Fruit fly (Drosophila melanogaster): Measurements from ENCODE around the gene CG3078.

CG3078 gene

DNA sequence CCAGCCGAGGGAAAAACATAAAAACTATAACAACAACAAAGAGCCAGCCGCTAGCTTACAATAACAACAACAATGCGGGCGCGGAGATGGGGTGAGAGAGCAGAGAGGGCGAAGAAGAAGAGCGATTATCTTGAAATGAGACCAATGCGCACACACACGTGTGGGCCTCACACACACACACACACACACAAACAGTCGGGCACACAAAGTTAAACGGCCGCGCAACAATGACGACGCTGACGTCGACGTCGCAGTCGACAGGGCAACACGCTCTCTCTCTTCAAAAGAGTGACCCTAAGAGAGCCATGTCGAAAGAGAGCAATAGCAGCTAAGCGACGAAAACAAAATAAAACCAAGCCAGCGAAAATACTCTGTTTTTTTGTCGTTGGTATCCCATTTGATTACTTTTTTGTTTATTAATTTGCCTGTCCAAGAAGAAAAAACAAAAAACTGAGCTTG lies 46.2 kb upstream of the CG3078 start (continued):
- TF ChIP-seq CG6792 (GFP tag; optimal IDR thresholded peaks at IDR 0.05), result no peak
- TF ChIP-seq CG8119 (GFP tag; IDR thresholded peaks at IDR 0.05), result no peak
- TF ChIP-seq Eip75B (GFP tag; optimal IDR thresholded peaks at IDR 0.05), result no peak
- TF ChIP-seq CG4318 (GFP tag; optimal IDR thresholded peaks at IDR 0.05), result no peak
- no peak for TF ChIP-seq CG32006 (GFP tag; optimal IDR thresholded peaks at IDR 0.05)
- TF ChIP-seq Blimp-1 (GFP tag; optimal IDR thresholded peaks at IDR 0.05), result no peak
- no peak for TF ChIP-seq Gug (GFP tag; IDR thresholded peaks at IDR 0.05)
- no peak for TF ChIP-seq CG10631 (GFP tag; optimal IDR thresholded peaks at IDR 0.05)
- no peak for TF ChIP-seq esn (GFP tag; optimal IDR thresholded peaks at IDR 0.05)
- TF ChIP-seq CG9139 (GFP tag; optimal IDR thresholded peaks at IDR 0.05), result peak; percentile 44
- no peak for TF ChIP-seq CG11902 (GFP tag; optimal IDR thresholded peaks at IDR 0.05)
- no peak for TF ChIP-seq achi (GFP tag; optimal IDR thresholded peaks at IDR 0.05)
- TF ChIP-seq CG7368 (GFP tag; optimal IDR thresholded peaks at IDR 0.05), result no peak

DNA sequence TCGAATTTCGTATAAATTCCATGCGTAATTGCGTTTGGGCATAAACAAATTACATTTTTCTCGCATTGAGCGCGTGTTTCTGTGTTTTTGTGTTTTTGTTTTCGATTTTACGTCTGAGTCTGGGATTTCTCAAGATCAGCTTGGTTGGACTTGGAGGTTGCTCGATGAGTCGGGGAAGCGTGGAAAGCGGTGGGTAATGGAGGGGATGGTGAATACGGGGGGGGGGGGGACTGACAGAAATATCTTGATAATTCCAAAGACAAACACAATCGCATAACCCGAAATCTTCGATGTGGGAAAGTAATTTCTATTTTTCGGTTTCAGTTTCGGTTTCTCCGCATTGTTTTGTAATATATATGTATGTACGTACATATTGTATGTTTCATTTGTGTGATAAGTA lies 45.6 kb upstream of the CG3078 start:
- TF ChIP-seq CG11902 (GFP tag; optimal IDR thresholded peaks at IDR 0.05) (no peak), CG11294 (GFP tag; IDR thresholded peaks at IDR 0.05) (no peak)

DNA sequence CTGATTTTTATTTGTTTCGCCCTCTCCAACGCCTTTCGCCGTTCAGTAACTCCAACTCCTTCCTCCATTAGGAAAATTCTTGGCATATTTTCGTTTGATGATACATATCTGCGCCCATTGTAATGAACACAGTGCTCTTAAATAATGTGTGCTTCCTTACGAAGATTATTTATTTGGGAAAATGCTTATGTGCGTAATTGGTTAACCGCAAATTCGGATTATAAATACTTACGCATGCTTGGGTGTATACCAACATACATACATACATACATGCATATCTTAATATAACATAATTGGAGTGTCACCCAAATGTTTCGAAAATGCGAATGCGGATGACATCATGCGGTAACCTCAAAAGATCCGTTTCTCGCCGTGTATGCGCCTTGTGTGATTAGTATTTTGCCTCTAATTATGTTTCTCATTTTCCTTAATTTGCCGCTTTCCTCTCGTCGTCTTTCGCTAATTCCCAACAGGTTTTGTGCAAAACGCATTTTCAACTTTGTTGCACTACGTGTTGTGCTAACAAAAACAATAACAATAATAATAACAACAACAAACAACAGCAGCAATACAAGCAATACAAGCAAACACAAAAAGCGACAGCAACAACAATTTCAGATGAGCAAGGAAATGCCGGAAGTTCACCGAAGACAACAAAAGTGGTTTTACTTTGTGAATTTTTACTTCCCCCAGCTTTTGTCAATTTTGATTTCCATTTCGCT lies 45.0 kb upstream of the CG3078 start:
- no peak for TF ChIP-seq CG15336 (GFP tag; IDR thresholded peaks at IDR 0.05)
- no peak for TF ChIP-seq Hr38 (GFP tag; optimal IDR thresholded peaks at IDR 0.05)
- TF ChIP-seq CG11762 (GFP tag; optimal IDR thresholded peaks at IDR 0.05; ENCODE audit: insufficient read depth), result no peak
- no peak for TF ChIP-seq Eip93F (GFP tag; optimal IDR thresholded peaks at IDR 0.05)
- TF ChIP-seq Smox (GFP tag; optimal IDR thresholded peaks at IDR 0.05), result no peak
- no peak for TF ChIP-seq net (GFP tag; optimal IDR thresholded peaks at IDR 0.05)
- TF ChIP-seq CG3919 (GFP tag; optimal IDR thresholded peaks at IDR 0.05), result no peak
- no peak for TF ChIP-seq CG8632 (GFP tag; optimal IDR thresholded peaks at IDR 0.05)
- no peak for TF ChIP-seq fd59A (GFP tag; optimal IDR thresholded peaks at IDR 0.05)
- no peak for TF ChIP-seq Met (GFP tag; optimal IDR thresholded peaks at IDR 0.05)
- TF ChIP-seq CG11294 (GFP tag; IDR thresholded peaks at IDR 0.05), result no peak
- TF ChIP-seq Hr39 (GFP tag; optimal IDR thresholded peaks at IDR 0.05), result no peak
- TF ChIP-seq CG16779 (tag; optimal IDR thresholded peaks at IDR 0.05), result no peak
- no peak for TF ChIP-seq lz (GFP tag; optimal IDR thresholded peaks at IDR 0.05)
- TF ChIP-seq CG10631 (GFP tag; optimal IDR thresholded peaks at IDR 0.05), result no peak
- no peak for TF ChIP-seq CG8319 (GFP tag; optimal IDR thresholded peaks at IDR 0.05)
- peak; percentile 44 for TF ChIP-seq CG32006 (GFP tag; optimal IDR thresholded peaks at IDR 0.05)
- peak; percentile 7 for TF ChIP-seq achi (GFP tag; optimal IDR thresholded peaks at IDR 0.05)
- no peak for TF ChIP-seq Gug (GFP tag; IDR thresholded peaks at IDR 0.05)
- peak; percentile 50 for TF ChIP-seq dsx (GFP tag; optimal IDR thresholded peaks at IDR 0.05; ENCODE audit: poor library complexity, severe bottlenecking)
- no peak for TF ChIP-seq Ets21C (GFP tag; optimal IDR thresholded peaks at IDR 0.05)
- no peak for TF ChIP-seq salr (GFP tag; optimal IDR thresholded peaks at IDR 0.05)
- TF ChIP-seq CG6276 (GFP tag; optimal IDR thresholded peaks at IDR 0.05), result peak; percentile 41
- TF ChIP-seq cyc (GFP tag; optimal IDR thresholded peaks at IDR 0.05), result no peak
- no peak for TF ChIP-seq Sox102F (GFP tag; optimal IDR thresholded peaks at IDR 0.05)
- TF ChIP-seq fkh (GFP tag; optimal IDR thresholded peaks at IDR 0.05), result no peak
- TF ChIP-seq fd85E (GFP tag; optimal IDR thresholded peaks at IDR 0.05), result no peak
- no peak for TF ChIP-seq CG31627 (GFP tag; optimal IDR thresholded peaks at IDR 0.05)
- no peak for TF ChIP-seq vri (GFP tag; optimal IDR thresholded peaks at IDR 0.05)
- no peak for TF ChIP-seq CG3032 (tag; optimal IDR thresholded peaks at IDR 0.05)
- TF ChIP-seq CG1621 (tag; optimal IDR thresholded peaks at IDR 0.05), result no peak
- TF ChIP-seq pdm3 (GFP tag; optimal IDR thresholded peaks at IDR 0.05), result no peak
- TF ChIP-seq OdsH (GFP tag; optimal IDR thresholded peaks at IDR 0.05), result no peak
- no peak for TF ChIP-seq topi (GFP tag; optimal IDR thresholded peaks at IDR 0.05)
- TF ChIP-seq Blimp-1 (GFP tag; optimal IDR thresholded peaks at IDR 0.05), result no peak
- no peak for TF ChIP-seq CG7368 (GFP tag; optimal IDR thresholded peaks at IDR 0.05)
- no peak for TF ChIP-seq CG34406 (GFP tag; optimal IDR thresholded peaks at IDR 0.05)
- TF ChIP-seq CG4318 (GFP tag; optimal IDR thresholded peaks at IDR 0.05), result peak; percentile 18
- peak; percentile 64 for TF ChIP-seq Eip78C (GFP tag)
- TF ChIP-seq CG6854 (GFP tag; optimal IDR thresholded peaks at IDR 0.05), result no peak
- peak; percentile 25; the same call in 1 of the 3 replicates for TF ChIP-seq CG8119 (GFP tag; IDR thresholded peaks at IDR 0.05)
